Fruit fly (Drosophila melanogaster): ENCODE data around the gene CG13907.

The CG13907 gene

dm6 chr3L:876656-877055 is 5.2 kb downstream of the CG13907 start (continued):
- peak; percentile 55; the same call in 2 of the 3 replicates for TF ChIP-seq vnd (GFP tag; IDR thresholded peaks at IDR 0.05; ENCODE audit: partially characterized antibody)
- no peak for TF ChIP-seq Doc2 (GFP tag; IDR thresholded peaks at IDR 0.05)
- no peak for TF ChIP-seq Blimp-1 (GFP tag; optimal IDR thresholded peaks at IDR 0.05)
- TF ChIP-seq CG30020 (tag; optimal IDR thresholded peaks at IDR 0.05) = no peak
- no peak for TF ChIP-seq CG9215 (GFP tag; IDR thresholded peaks at IDR 0.05)
- no peak for TF ChIP-seq E2f2 (GFP tag; IDR thresholded peaks at IDR 0.05)
- TF ChIP-seq Rx (GFP tag; IDR thresholded peaks at IDR 0.05) = no peak
- TF ChIP-seq CG8388 (GFP tag; optimal IDR thresholded peaks at IDR 0.05) = no peak
- no peak for TF ChIP-seq pum (GFP tag; optimal IDR thresholded peaks at IDR 0.05)
- no peak for TF ChIP-seq HmgD (GFP tag; optimal IDR thresholded peaks at IDR 0.05)
- no peak for TF ChIP-seq sc (optimal IDR thresholded peaks at IDR 0.05)
- no peak for TF ChIP-seq sc (GFP tag; optimal IDR thresholded peaks at IDR 0.05)
- no peak for TF ChIP-seq zfh1 (GFP tag; IDR thresholded peaks at IDR 0.05)
- no peak for TF ChIP-seq tap (tag; optimal IDR thresholded peaks at IDR 0.05)
- TF ChIP-seq NK7.1 (GFP tag; optimal IDR thresholded peaks at IDR 0.05) = no peak
- TF ChIP-seq NfI (GFP tag; optimal IDR thresholded peaks at IDR 0.05) = no peak
- no peak for TF ChIP-seq CG12299 (tag; optimal IDR thresholded peaks at IDR 0.05)
- no peak for TF ChIP-seq CG6272 (GFP tag; IDR thresholded peaks at IDR 0.05)
- TF ChIP-seq exex (tag; optimal IDR thresholded peaks at IDR 0.05) = peak; percentile 93
- TF ChIP-seq wek (GFP tag; optimal IDR thresholded peaks at IDR 0.05) = no peak
- no peak for TF ChIP-seq CG31365 (tag; optimal IDR thresholded peaks at IDR 0.05)
- TF ChIP-seq H15 (GFP tag; IDR thresholded peaks at IDR 0.05) = no peak
- no peak for TF ChIP-seq cas (GFP tag; IDR thresholded peaks at IDR 0.05)

- TF ChIP-seq Atf6 (GFP tag; IDR thresholded peaks at IDR 0.05) = no peak
- TF ChIP-seq CG34422 (GFP tag; IDR thresholded peaks at IDR 0.05) = 0 out of 3 replicates have a peak, but pooled peaks have one; percentile 15
- no peak for TF ChIP-seq Chrac-16 (GFP tag; optimal IDR thresholded peaks at IDR 0.05)
- TF ChIP-seq Dip3 (GFP tag; optimal IDR thresholded peaks at IDR 0.05) = no peak
- TF ChIP-seq wor (GFP tag; IDR thresholded peaks at IDR 0.05) = no peak
- TF ChIP-seq kah (GFP tag; optimal IDR thresholded peaks at IDR 0.05) = no peak
- TF ChIP-seq Ets65A (GFP tag) = peak; percentile 88
- no peak for TF ChIP-seq p53 (GFP tag; optimal IDR thresholded peaks at IDR 0.05)
- no peak for TF ChIP-seq sug (tag; optimal IDR thresholded peaks at IDR 0.05)
- TF ChIP-seq ranshi (GFP tag; IDR thresholded peaks at IDR 0.05) = peak; percentile 27; the same call in 1 of the 2 replicates
- TF ChIP-seq CG4328 (GFP tag; optimal IDR thresholded peaks at IDR 0.05) = no peak
- peak; percentile 56 for TF ChIP-seq sens (GFP tag)
- no peak for TF ChIP-seq lilli (GFP tag; optimal IDR thresholded peaks at IDR 0.05)
- TF ChIP-seq Adf1 (GFP tag; IDR thresholded peaks at IDR 0.05) = no peak
- TF ChIP-seq CG42726 (GFP tag; IDR thresholded peaks at IDR 0.05; ENCODE audit: partially characterized antibody) = no peak
- no peak for TF ChIP-seq NFAT (GFP tag; IDR thresholded peaks at IDR 0.05)
- TF ChIP-seq CG14965 (GFP tag; optimal IDR thresholded peaks at IDR 0.05; ENCODE audit: borderline replicate concordance) = no peak
- TF ChIP-seq Nf-YA (GFP tag; IDR thresholded peaks at IDR 0.05) = no peak
- TF ChIP-seq CG31365 (tag; optimal IDR thresholded peaks at IDR 0.05) = no peak
- 0 out of 3 replicates have a peak, but pooled peaks have one; percentile 48 for TF ChIP-seq z (GFP tag; IDR thresholded peaks at IDR 0.05)
- no peak for TF ChIP-seq dysf (GFP tag; IDR thresholded peaks at IDR 0.05)
- no peak for TF ChIP-seq CG9727 (GFP tag; optimal IDR thresholded peaks at IDR 0.05)
- peak; percentile 69 for TF ChIP-seq wek (GFP tag; optimal IDR thresholded peaks at IDR 0.05)
- peak; percentile 44 for TF ChIP-seq lab (GFP tag; optimal IDR thresholded peaks at IDR 0.05)
- no peak for TF ChIP-seq pnt (GFP tag; optimal IDR thresholded peaks at IDR 0.05)
- no peak for TF ChIP-seq PHDP (tag; optimal IDR thresholded peaks at IDR 0.05)
- TF ChIP-seq Awh (GFP tag; IDR thresholded peaks at IDR 0.05) = no peak
- TF ChIP-seq Med (GFP tag) = peak; percentile 49
- no peak for TF ChIP-seq CG5180 (GFP tag; optimal IDR thresholded peaks at IDR 0.05)
- peak; percentile 5; the same call in 1 of the 2 replicates for TF ChIP-seq HLH3B (GFP tag; IDR thresholded peaks at IDR 0.05)
These were observed 5.7 kb downstream of the CG13907 start for dm6 chr3L:876087-876486.
